Fruit fly (Drosophila melanogaster) whole organism, adult: Measurements from ENCODE around the gene CG31697.
A peak's percentile ranks its signal among the peaks of the same experiment; 100 is the strongest.

Source experiments
- CG11617 ChIP-seq: fragments of 200-800 bp; sonication (Bioruptor generic); optimal IDR thresholded peaks from 2 replicates; lab custom pipeline; 2017; ENCODE audit warnings: mild to moderate bottlenecking, missing biosample characterization, missing genetic modification reagents, missing genetic modification characterization
- CG12768 ChIP-seq: fragments of 200-800 bp; sonication (Bioruptor generic); optimal IDR thresholded peaks from 2 replicates; lab custom pipeline; 2017; ENCODE audit warnings: missing biosample characterization, missing genetic modification characterization, mild to moderate bottlenecking, moderate library complexity, missing genetic modification reagents
- CG14711 ChIP-seq: fragments of 200-800 bp; sonication (Bioruptor generic); optimal IDR thresholded peaks from 2 replicates; lab custom pipeline; 2018; ENCODE audit warnings: missing biosample characterization, mild to moderate bottlenecking, missing genetic modification characterization, moderate library complexity
- CG1620 ChIP-seq: fragments of 200-800 bp; sonication (Bioruptor generic); optimal IDR thresholded peaks from 2 replicates; lab custom pipeline; 2016; ENCODE audit warnings: missing biosample characterization, missing genetic modification characterization
- CG5204 ChIP-seq: fragments of 200-800 bp; sonication (Bioruptor generic); optimal IDR thresholded peaks from 2 replicates; lab custom pipeline; 2016; ENCODE audit warnings: missing biosample characterization, missing genetic modification characterization
- CG7101 ChIP-seq: fragments of 200-800 bp; sonication (Bioruptor generic); optimal IDR thresholded peaks from 2 replicates; lab custom pipeline; 2018; ENCODE audit warnings: missing biosample characterization, mild to moderate bottlenecking, missing genetic modification characterization, moderate library complexity
- Clk ChIP-seq: fragments of 200-800 bp; sonication (Bioruptor generic); optimal IDR thresholded peaks from 2 replicates; lab custom pipeline; 2017; ENCODE audit warnings: missing biosample characterization, missing genetic modification characterization
- Crg-1 ChIP-seq: fragments of 200-800 bp; sonication (Bioruptor generic); optimal IDR thresholded peaks from 2 replicates; lab custom pipeline; 2016; ENCODE audit warnings: missing biosample characterization, missing genetic modification characterization
- Mnt ChIP-seq: fragments of 200-800 bp; sonication (Bioruptor generic); optimal IDR thresholded peaks from 2 replicates; lab custom pipeline; 2016; ENCODE audit warnings: missing biosample characterization, mild to moderate bottlenecking, missing genetic modification characterization
- bab1 ChIP-seq: fragments of 200-800 bp; sonication (Bioruptor generic); optimal IDR thresholded peaks from 3 replicates; lab custom pipeline; 2019; ENCODE audit warnings: missing biosample characterization, mild to moderate bottlenecking, missing genetic modification characterization, moderate library complexity
- kay ChIP-seq: fragments of 200-800 bp; sonication (Bioruptor generic); peaks from one replicate; lab custom pipeline; 2016; ENCODE audit warnings: missing biosample characterization, missing genetic modification characterization, borderline replicate concordance
- ovo ChIP-seq: fragments of 200-800 bp; sonication (Bioruptor generic); optimal IDR thresholded peaks from 2 replicates; lab custom pipeline; 2016; ENCODE audit warnings: missing biosample characterization, missing genetic modification characterization
- toe ChIP-seq: fragments of 200-800 bp; sonication (Bioruptor generic); optimal IDR thresholded peaks from 2 replicates; lab custom pipeline; 2016; ENCODE audit warnings: missing biosample characterization, missing genetic modification characterization

DNA sequence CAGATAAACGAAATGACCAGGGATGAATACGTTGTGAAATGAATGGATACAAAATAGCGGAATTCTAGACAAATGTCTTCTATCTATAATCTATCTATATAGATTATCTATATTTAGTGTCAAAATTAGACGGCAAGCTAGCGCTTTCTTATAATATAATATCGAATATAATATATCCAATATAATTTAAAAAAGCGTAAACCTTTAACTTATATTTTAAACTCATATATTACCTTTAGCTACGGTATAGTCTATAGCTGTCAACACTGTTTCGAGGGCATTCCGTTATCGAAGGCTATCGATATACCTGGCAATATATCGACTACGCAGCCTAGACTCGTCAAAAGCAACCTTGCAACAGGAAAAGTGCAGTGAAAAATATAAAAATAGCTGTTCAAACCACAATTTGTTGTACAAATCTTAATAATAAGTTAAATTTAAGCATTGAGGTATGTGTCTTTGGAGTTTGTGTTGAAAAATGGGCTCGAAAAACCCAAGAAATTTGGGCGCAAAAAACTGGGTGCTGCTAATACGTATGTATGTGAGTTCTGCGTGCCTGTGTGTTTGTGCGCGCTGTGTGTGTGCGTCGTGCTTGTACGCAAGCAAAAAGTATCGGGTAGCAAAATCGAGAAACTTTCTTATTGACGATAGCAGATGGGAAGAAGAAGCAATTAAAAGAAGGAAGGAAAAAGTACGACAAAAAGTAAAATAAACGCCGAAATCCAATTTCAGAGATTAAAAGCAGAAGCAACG lies 42.1 kb upstream of the CG31697 start, which contains the start of the genes swm and Ctu2:
- TF ChIP-seq kay (GFP tag; lab: Kevin White, UChicago): no peak
- TF ChIP-seq CG12768 (GFP tag; lab: Kevin White, UChicago): peak; percentile 74
- TF ChIP-seq CG7101: peak; percentile 85
- TF ChIP-seq CG5204: no peak
- peak; percentile 36 for TF ChIP-seq Clk (GFP tag; lab: Kevin White, UChicago)
- TF ChIP-seq toe (GFP tag; lab: Kevin White, UChicago): no peak
- peak; percentile 81 for TF ChIP-seq CG14711 (tag; lab: Kevin White, UChicago)
- TF ChIP-seq Crg-1 (GFP tag; lab: Kevin White, UChicago): peak; percentile 46
- peak; percentile 67 for TF ChIP-seq ovo (GFP tag; lab: Kevin White, UChicago)
- peak; percentile 78 for TF ChIP-seq bab1
- TF ChIP-seq Mnt (GFP tag; lab: Kevin White, UChicago): peak; percentile 37
- peak; percentile 27 for TF ChIP-seq CG1620
- TF ChIP-seq CG11617 (GFP tag; lab: Kevin White, UChicago): peak; percentile 73
